Fruit fly (Drosophila melanogaster) whole organism, wandering third instar larva: Measurements from ENCODE around the gene croc.

Experiments
- Abd-B ChIP-seq: fragments of >200 bp; optimal IDR thresholded peaks from 2 replicates; lab custom pipeline; 2017; ENCODE audit warnings: missing biosample characterization, missing genetic modification characterization
- CG9705 ChIP-seq: fragments of 200-800 bp; sonication (Bioruptor generic); optimal IDR thresholded peaks from 2 replicates; lab custom pipeline; 2018; ENCODE audit warnings: missing biosample characterization, mild to moderate bottlenecking, missing genetic modification characterization
- Dfd ChIP-seq: fragments of >200 bp; optimal IDR thresholded peaks from 2 replicates; lab custom pipeline; 2017; ENCODE audit warnings: missing biosample characterization, missing genetic modification characterization
- Dif ChIP-seq: fragments of 200-275, 200-300 bp; sonication (Bioruptor generic); optimal IDR thresholded peaks from 2 replicates; lab custom pipeline; 2018; ENCODE audit warnings: missing biosample characterization, missing genetic modification characterization; ENCODE audit not compliant: partially characterized antibody
- Hnf4 ChIP-seq: fragments of 200-800 bp; sonication (Bioruptor generic); optimal IDR thresholded peaks from 2 replicates; lab custom pipeline; 2016; ENCODE audit warnings: missing biosample characterization, mild to moderate bottlenecking, missing genetic modification characterization
- Hr78 ChIP-seq: fragments of >200 bp; optimal IDR thresholded peaks from 2 replicates; lab custom pipeline; 2017; ENCODE audit warnings: missing biosample characterization, missing genetic modification characterization
- Myc ChIP-seq: fragments of >200 bp; optimal IDR thresholded peaks from 2 replicates; lab custom pipeline; 2017
- N ChIP-seq: fragments of >200 bp; optimal IDR thresholded peaks from 2 replicates; lab custom pipeline; 2018; ENCODE audit warnings: missing biosample characterization, missing external identifiers, missing genetic modification characterization
- OdsH ChIP-seq: fragments of 200-800 bp; sonication (Bioruptor generic); optimal IDR thresholded peaks from 2 replicates; lab custom pipeline; 2016; ENCODE audit warnings: missing biosample characterization, mild to moderate bottlenecking, missing genetic modification characterization
- Rel ChIP-seq, 2 experiments: fragments of 200-800 bp; sonication (Bioruptor generic) in 1 of 2; optimal IDR thresholded peaks; 2 replicates in 1 of 2; 3 replicates in 1 of 2; lab custom pipeline; 2016 to 2019; ENCODE audit warnings: mild to moderate bottlenecking in 2 of 2, missing biosample characterization in 2 of 2, missing genetic modification characterization in 2 of 2, moderate library complexity in 1 of 2
- Vsx2 ChIP-seq: fragments of 200-300, 225-300 bp; sonication (Bioruptor generic); optimal IDR thresholded peaks from 2 replicates; lab custom pipeline; 2018; ENCODE audit warnings: missing biosample characterization, missing genetic modification characterization; ENCODE audit not compliant: partially characterized antibody
- dl ChIP-seq, 2 experiments: fragments of 175-275, 200-275 bp in 1 of 2; fragments of 200-275 bp in 1 of 2; sonication (Bioruptor generic); optimal IDR thresholded peaks; lab custom pipeline; 2018; ENCODE audit warnings: mild to moderate bottlenecking in 2 of 2, missing biosample characterization in 2 of 2, missing genetic modification characterization in 2 of 2, moderate library complexity in 2 of 2; ENCODE audit not compliant: partially characterized antibody in 2 of 2, insufficient read depth in 1 of 2
- dmrt93B ChIP-seq: fragments of 200-800 bp; sonication (Bioruptor generic); optimal IDR thresholded peaks from 2 replicates; lab custom pipeline; 2018; ENCODE audit warnings: missing biosample characterization, mild to moderate bottlenecking, missing genetic modification characterization
- foxo ChIP-seq, 2 experiments: fragments of 200-800 bp; sonication (Bioruptor generic); optimal IDR thresholded peaks; 2 replicates in 1 of 2; 3 replicates in 1 of 2; lab custom pipeline; 2016 to 2017; ENCODE audit warnings: missing biosample characterization in 2 of 2, missing genetic modification characterization in 2 of 2
- fru ChIP-seq: fragments of 200-800 bp; sonication (Bioruptor generic); optimal IDR thresholded peaks from 3 replicates; lab custom pipeline; 2016; ENCODE audit warnings: missing biosample characterization, mild to moderate bottlenecking, missing genetic modification characterization
- h ChIP-seq: fragments of 200-800 bp; sonication (Bioruptor generic); optimal IDR thresholded peaks from 3 replicates; lab custom pipeline; 2016; ENCODE audit warnings: missing biosample characterization, mild to moderate bottlenecking, missing genetic modification characterization
- jim ChIP-seq: fragments of 175-275, 200-325 bp; sonication (Bioruptor generic); optimal IDR thresholded peaks from 2 replicates; lab custom pipeline; 2016; ENCODE audit warnings: missing biosample characterization, mild to moderate bottlenecking, missing genetic modification characterization
- pan ChIP-seq: fragments of >200 bp; optimal IDR thresholded peaks from 2 replicates; lab custom pipeline; 2017
- psq ChIP-seq: fragments of 200-800 bp; sonication (Bioruptor generic); optimal IDR thresholded peaks from 3 replicates; lab custom pipeline; 2017; ENCODE audit warnings: missing biosample characterization, mild to moderate bottlenecking, missing genetic modification characterization, moderate library complexity
- sage ChIP-seq: fragments of 200-800 bp; sonication (Bioruptor generic); optimal IDR thresholded peaks from 2 replicates; lab custom pipeline; 2016; ENCODE audit warnings: missing biosample characterization, mild to moderate bottlenecking, missing genetic modification characterization
- tai ChIP-seq: sonication (Bioruptor generic); optimal IDR thresholded peaks from 2 replicates; lab custom pipeline; 2016; ENCODE audit warnings: missing biosample characterization, missing genetic modification characterization
- woc ChIP-seq: sonication (Bioruptor generic); optimal IDR thresholded peaks from 2 replicates; lab custom pipeline; 2016; ENCODE audit warnings: missing biosample characterization, mild to moderate bottlenecking, missing genetic modification characterization

Gene croc

DNA sequence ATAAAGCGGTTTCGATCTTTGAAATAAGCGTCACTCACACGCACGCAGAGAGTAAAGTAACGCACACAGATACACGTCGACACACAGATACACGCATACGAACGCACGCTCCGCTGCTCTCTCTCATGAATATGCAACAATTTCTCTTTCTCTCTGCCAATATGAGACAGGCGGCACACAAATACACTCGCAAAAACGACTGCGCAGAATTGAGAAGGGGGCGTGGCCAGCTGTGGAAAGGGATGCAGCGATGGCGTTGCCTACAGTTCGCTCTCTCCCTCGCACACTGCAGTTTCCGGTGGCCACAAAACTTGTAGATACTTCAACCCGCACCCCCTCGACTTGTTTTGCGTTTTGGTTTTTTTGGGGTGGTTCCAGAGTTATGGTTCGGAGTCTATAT, 3.4 kb upstream of the croc start (continued):
- TF ChIP-seq CG9705 (peak; percentile 70), Hnf4 (GFP tag; lab: Kevin White, UChicago) (no peak), dmrt93B (GFP tag; lab: Kevin White, UChicago) (peak; percentile 69), foxo (GFP tag; optimal IDR thresholded peaks at IDR 0.05; lab: Kevin White, UChicago) (peak in 1 of 2 experiments; percentile 31), pan (lab: Kevin White, UChicago) (no peak), OdsH (GFP tag; lab: Kevin White, UChicago) (peak; percentile 48), Hr78 (GFP tag; lab: Kevin White, UChicago) (peak; percentile 15), woc (GFP tag; lab: Kevin White, UChicago) (no peak), Abd-B (GFP tag; lab: Kevin White, UChicago) (no peak), N (GFP tag; lab: Kevin White, UChicago) (peak; percentile 73), Myc (lab: Kevin White, UChicago) (no peak), Dif (peak; percentile 52)
- TF ChIP-seq, all 38 proteins: peak for 17

DNA sequence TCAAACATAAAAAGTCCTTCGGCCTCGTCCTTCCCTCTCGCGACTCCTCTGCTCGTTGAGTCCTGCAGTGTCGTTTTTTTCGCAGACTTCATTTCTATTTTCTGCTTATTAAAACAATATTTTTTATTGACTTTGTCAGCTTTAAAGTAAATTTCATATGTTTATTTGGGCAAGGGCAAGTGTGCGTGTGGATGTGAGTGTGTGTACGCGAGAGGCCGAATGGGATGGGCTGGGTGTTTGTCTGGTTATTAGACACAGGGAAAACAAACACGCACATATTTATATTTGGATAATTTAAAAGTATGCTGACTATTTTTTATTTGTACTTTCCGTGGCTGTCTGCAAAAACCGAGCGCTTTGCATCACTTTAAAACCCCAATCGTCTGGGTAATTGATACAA, 1.6 kb upstream of the croc start:
- TF ChIP-seq psq (no peak), Myc (lab: Kevin White, UChicago) (no peak), Hnf4 (GFP tag; lab: Kevin White, UChicago) (no peak), jim (no peak), Dfd (GFP tag; lab: Kevin White, UChicago) (no peak)

DNA sequence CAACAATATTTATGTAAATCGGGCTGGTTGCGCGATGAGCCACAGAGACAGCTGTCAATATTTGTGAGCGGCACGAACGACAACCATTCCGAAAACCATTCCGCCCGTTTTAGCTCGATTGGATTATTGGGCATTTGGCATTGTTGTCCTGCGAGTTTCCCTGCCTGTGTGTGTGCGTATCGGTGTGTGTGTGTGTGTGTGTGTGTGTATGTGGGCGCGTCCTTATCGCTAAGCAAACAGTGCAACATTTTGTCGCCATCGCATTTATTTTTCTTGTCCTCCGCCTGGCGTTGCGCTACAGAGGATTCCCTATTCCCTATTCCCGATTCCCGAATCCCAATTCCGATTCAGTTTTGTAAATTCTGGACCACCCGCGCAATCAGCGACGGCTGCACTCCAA, 4.4 kb downstream of the croc start:
- TF ChIP-seq Dfd (GFP tag; lab: Kevin White, UChicago): peak; percentile 93
- no peak for TF ChIP-seq Hnf4 (GFP tag; lab: Kevin White, UChicago)

DNA sequence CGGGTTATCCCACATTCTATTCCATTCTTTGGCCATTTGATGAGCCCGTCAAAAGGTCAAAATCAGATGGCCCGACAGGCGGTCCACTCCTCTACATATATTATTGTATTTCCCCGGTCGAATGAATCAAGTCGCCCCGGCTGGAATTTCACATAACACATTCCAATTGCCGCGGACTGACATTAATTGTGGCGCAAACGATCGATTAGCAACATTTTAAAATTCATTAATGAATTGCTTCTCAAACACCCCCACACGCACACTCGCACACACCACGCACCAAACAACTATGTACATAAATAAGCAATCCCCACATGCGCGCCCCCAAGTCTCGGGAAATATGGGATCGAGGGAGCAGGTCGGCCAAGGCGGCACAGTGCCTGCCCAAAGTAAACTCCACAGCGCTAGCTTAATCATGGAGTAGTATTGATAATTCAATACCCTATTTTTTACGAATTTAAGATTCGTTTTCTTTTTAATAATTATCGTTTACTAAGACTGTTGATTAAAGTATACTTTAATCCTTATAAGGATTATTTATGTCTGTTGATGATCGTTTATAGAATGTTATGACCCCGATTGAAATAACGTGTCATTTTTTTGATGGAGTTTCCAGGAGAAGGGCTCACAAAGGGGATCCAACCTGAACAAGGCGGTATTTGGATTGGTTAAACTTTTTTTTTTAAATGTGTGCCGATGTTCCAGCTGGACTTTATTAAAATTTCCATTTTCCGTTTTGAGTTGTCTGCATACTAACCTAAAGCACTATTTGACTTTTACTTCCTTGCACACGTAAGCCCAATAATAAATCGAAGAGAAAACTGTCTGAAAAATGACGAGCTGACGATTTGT, 10.8 kb downstream of the croc start:
- TF ChIP-seq Dfd (GFP tag; lab: Kevin White, UChicago) (no peak), tai (GFP tag; lab: Kevin White, UChicago) (no peak), dl (GFP tag; optimal IDR thresholded peaks at IDR 0.05; lab: Kevin White, UChicago; ENCODE audit: insufficient read depth in 1 of 2, partially characterized antibody in 2 of 2) (no peak)

DNA sequence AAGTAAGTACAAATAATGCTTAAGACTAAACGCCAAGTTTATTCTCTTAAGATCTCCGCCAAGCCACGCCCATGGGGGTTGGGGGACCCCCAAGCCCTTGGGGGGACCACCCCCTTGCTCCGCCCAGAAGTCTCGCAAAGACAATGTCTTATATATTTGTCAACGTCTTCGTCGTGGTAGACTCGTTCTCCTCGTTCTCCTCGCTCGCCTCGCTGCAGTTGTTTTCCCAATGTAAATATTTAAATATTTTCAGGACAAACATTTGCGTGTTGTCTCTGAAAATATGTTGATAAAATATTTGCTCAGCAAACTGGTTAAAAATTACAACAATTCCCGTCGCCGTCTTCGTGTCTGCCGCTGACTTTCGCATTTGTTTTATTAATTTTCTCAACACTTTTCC, 12.0 kb downstream of the croc start:
- TF ChIP-seq Dfd (GFP tag; lab: Kevin White, UChicago) (peak; percentile 98), Abd-B (GFP tag; lab: Kevin White, UChicago) (no peak)

DNA sequence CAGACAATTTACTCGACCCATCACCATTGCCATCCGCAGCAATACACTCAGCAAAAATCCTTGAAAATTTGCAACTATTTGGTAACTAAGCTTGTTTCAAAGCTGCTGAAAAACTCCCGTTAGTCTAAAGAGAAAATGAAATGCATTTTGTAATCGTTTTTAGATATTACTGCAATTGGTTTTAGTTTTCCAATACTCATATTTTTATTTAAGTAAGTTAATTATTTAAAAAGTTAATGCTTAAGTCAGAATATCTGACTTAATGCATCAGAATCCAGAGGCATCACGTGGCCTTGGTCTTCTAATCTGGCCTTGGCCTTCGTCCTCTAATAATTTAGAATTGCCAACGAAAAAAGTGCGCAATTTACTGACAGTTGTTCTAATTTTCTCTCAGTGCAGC, 13.4 kb downstream of the croc start:
- no peak for TF ChIP-seq h (GFP tag; lab: Kevin White, UChicago)
- TF ChIP-seq Rel (GFP tag; optimal IDR thresholded peaks at IDR 0.05; lab: Kevin White, UChicago): no peak
- TF ChIP-seq Rel (tag; optimal IDR thresholded peaks at IDR 0.05; lab: Kevin White, UChicago): no peak
- TF ChIP-seq Abd-B (GFP tag; lab: Kevin White, UChicago): no peak

DNA sequence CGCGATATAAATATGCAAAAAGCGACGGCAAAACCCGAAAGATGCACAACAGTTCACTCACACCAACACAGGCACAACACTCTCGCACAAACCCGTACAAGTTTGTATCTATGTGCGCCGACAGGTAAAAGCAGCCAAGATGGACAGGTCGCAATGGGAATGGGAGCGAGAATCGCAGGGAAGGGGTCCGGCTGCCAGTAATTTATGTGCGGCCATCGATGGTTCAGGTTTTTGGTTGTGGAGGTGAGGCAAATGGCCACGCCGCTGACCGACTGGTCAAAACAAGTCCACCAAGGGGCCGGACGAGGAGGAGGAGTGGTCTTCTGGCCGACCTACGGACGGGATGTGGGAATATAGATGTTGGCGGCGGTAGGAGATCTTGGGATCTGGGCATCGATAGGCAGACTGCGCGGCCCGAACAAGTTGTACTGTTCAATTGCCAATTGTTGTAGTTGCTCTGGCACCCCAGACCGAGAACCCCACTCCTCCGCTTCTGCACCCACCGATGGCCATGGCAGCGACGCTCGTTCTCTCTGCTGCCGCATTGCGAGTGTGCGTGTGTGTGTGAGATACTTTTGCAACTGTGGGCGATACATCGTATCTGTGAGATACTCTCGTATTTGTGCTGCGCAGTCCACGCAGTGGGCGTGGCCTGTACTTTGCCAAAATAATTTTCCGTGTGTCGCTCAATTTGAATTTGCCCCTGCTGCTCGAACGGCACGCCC, 16.0 kb downstream of the croc start:
- TF ChIP-seq Dif (peak; percentile 6), sage (GFP tag; lab: Kevin White, UChicago) (no peak), Vsx2 (GFP tag; lab: Kevin White, UChicago) (peak; percentile 50), h (GFP tag; lab: Kevin White, UChicago) (no peak), fru (GFP tag; lab: Kevin White, UChicago) (peak; percentile 16), N (GFP tag; lab: Kevin White, UChicago) (peak; percentile 10)
